Worm (Caenorhabditis elegans) whole organism, young adult: Measurements from ENCODE around the gene K08F9.3.

ENCODE experiments used
- B0035.1 ChIP-seq: sonication (generic microtip); optimal IDR thresholded peaks from 2 replicates; lab custom pipeline; 2016; ENCODE audit warnings: missing genetic modification characterization, mild to moderate bottlenecking, missing compliant biosample characterization, missing genotype, missing genetic modification reagents
- B0261.1 ChIP-seq: sonication (generic microtip); optimal IDR thresholded peaks from 2 replicates; lab custom pipeline; 2016; ENCODE audit warnings: mild to moderate bottlenecking, missing genetic modification characterization, moderate library complexity, missing compliant biosample characterization
- F10E7.11 ChIP-seq: sonication (generic microtip); optimal IDR thresholded peaks from 2 replicates; lab custom pipeline; 2017; ENCODE audit warnings: mild to moderate bottlenecking, missing genetic modification characterization, moderate library complexity, missing compliant biosample characterization
- K11D2.4 ChIP-seq: fragments of 200-800 bp; sonication (Bioruptor generic); IDR thresholded peaks from 2 replicates; pipeline ENCODE4 v1.3.6; 2022; ENCODE audit warnings: missing genetic modification reagents, missing genetic modification characterization, missing compliant biosample characterization
- T26A5.8 ChIP-seq: sonication (generic microtip); optimal IDR thresholded peaks from 2 replicates; lab custom pipeline; 2016; ENCODE audit warnings: missing genetic modification characterization, missing compliant biosample characterization
- Y53G8AR.9 ChIP-seq: fragments of 200-800 bp; sonication (Bioruptor generic); conservative IDR thresholded peaks from 2 replicates; pipeline ENCODE4 v1.3.6; 2022; ENCODE audit warnings: missing genetic modification reagents, missing genetic modification characterization, missing compliant biosample characterization
- Y56A3A.18 ChIP-seq: fragments of 200-800 bp; sonication (Bioruptor generic); IDR thresholded peaks from 2 replicates; pipeline ENCODE4 v1.3.6; 2022; ENCODE audit warnings: missing genetic modification reagents, missing genetic modification characterization, missing compliant biosample characterization
- Y67H2A.10 ChIP-seq: fragments of 200-800 bp; sonication (Bioruptor generic); conservative IDR thresholded peaks from 2 replicates; pipeline ENCODE4 v1.3.6; 2022; ENCODE audit warnings: missing genetic modification reagents, missing genetic modification characterization, missing compliant biosample characterization
- Y79H2A.3 ChIP-seq: fragments of 200-800 bp; sonication (Bioruptor generic); conservative IDR thresholded peaks from 2 replicates; pipeline ENCODE4 v1.3.6; 2022; ENCODE audit warnings: missing genetic modification reagents, missing genetic modification characterization, missing compliant biosample characterization
- Y95B8A.8 ChIP-seq: fragments of 200-800 bp; sonication (Bioruptor generic); IDR thresholded peaks from 2 replicates; pipeline ENCODE4 v1.3.6; 2022; ENCODE audit warnings: missing genetic modification reagents, missing genetic modification characterization, missing compliant biosample characterization
- ama-1 ChIP-seq, 3 experiments: fragments of 150-350 bp in 1 of 3; sonication (generic microtip) in 2 of 3; optimal IDR thresholded peaks; 2 replicates each; lab custom pipeline; 2014 to 2018; ENCODE audit warnings: missing biosample characterization in 2 of 3, missing genetic modification characterization in 2 of 3, missing genetic modification reagents in 2 of 3
- aptf-2 ChIP-seq: fragments of 200-800 bp; sonication (Bioruptor generic); conservative IDR thresholded peaks from 2 replicates; pipeline ENCODE4 v1.3.6; 2022; ENCODE audit warnings: missing genetic modification reagents, missing genetic modification characterization, missing compliant biosample characterization
- attf-6 ChIP-seq: fragments of 200-800 bp; sonication (Bioruptor generic); IDR thresholded peaks from 2 replicates; pipeline ENCODE4 v1.3.6; 2022; ENCODE audit warnings: missing genetic modification reagents, missing genetic modification characterization, missing compliant biosample characterization
- ccch-3 ChIP-seq: fragments of 200-800 bp; sonication (Bioruptor generic); optimal IDR thresholded peaks from 2 replicates; lab custom pipeline; 2018; ENCODE audit warnings: mild to moderate bottlenecking, missing genetic modification characterization, missing compliant biosample characterization
- cebp-1 ChIP-seq, 2 experiments: fragments of 200-800 bp in 1 of 2; sonication (Bioruptor generic) in 1 of 2; sonication (generic microtip) in 1 of 2; IDR thresholded peaks in 1 of 2; optimal IDR thresholded peaks in 1 of 2; 2 replicates each; pipeline versions ENCODE4 v1.3.6 to Lab custom; 2017 to 2022; ENCODE audit warnings: missing compliant biosample characterization in 2 of 2, missing genetic modification characterization in 2 of 2, mild to moderate bottlenecking in 1 of 2, missing genetic modification reagents in 1 of 2, moderate library complexity in 1 of 2
- ceh-58 ChIP-seq: fragments of 200-800 bp; sonication (Bioruptor generic); IDR thresholded peaks from 2 replicates; pipeline ENCODE4 v1.3.6; 2022; ENCODE audit warnings: missing genetic modification characterization, missing compliant biosample characterization
- ceh-91 ChIP-seq: fragments of 200-800 bp; sonication (Bioruptor generic); IDR thresholded peaks from 2 replicates; pipeline ENCODE4 v1.3.6; 2022; ENCODE audit warnings: missing genetic modification reagents, missing genetic modification characterization, missing compliant biosample characterization
- dox-1 ChIP-seq: fragments of 200-800 bp; sonication (Bioruptor generic); IDR thresholded peaks from 2 replicates; pipeline ENCODE4 v1.3.6; 2022; ENCODE audit warnings: missing genetic modification reagents, missing genetic modification characterization, missing compliant biosample characterization
- ekl-4 ChIP-seq: fragments of 200-800 bp; sonication (Bioruptor generic); IDR thresholded peaks from 2 replicates; pipeline ENCODE4 v1.3.6; 2022; ENCODE audit warnings: missing genetic modification reagents, missing genetic modification characterization, missing compliant biosample characterization
- gei-17 ChIP-seq: fragments of 200-800 bp; sonication (Bioruptor generic); optimal IDR thresholded peaks from 2 replicates; lab custom pipeline; 2018; ENCODE audit warnings: mild to moderate bottlenecking, missing genetic modification characterization, missing compliant biosample characterization
- hsf-1 ChIP-seq: fragments of 200-800 bp; sonication (Bioruptor generic); IDR thresholded peaks from 2 replicates; pipeline ENCODE4 v1.3.6; 2022; ENCODE audit warnings: missing genetic modification reagents, missing genetic modification characterization, missing compliant biosample characterization
- lsl-1 ChIP-seq: fragments of 200-800 bp; sonication (Bioruptor generic); optimal IDR thresholded peaks from 2 replicates; lab custom pipeline; 2018; ENCODE audit warnings: mild to moderate bottlenecking, missing genetic modification characterization, moderate library complexity, missing compliant biosample characterization
- madf-10 ChIP-seq: sonication (generic microtip); optimal IDR thresholded peaks from 2 replicates; lab custom pipeline; 2016; ENCODE audit warnings: mild to moderate bottlenecking, missing genetic modification characterization, missing compliant biosample characterization
- nhr-120 ChIP-seq: fragments of 200-800 bp; sonication (Bioruptor generic); IDR thresholded peaks from 2 replicates; pipeline ENCODE4 v1.3.6; 2022; ENCODE audit warnings: missing genetic modification characterization, missing compliant biosample characterization
- nhr-80 ChIP-seq: sonication (generic microtip); optimal IDR thresholded peaks from 2 replicates; lab custom pipeline; 2016; ENCODE audit warnings: missing genetic modification characterization, missing compliant biosample characterization
- rcor-1 ChIP-seq: fragments of 200-800 bp; sonication (Bioruptor generic); IDR thresholded peaks from 2 replicates; pipeline ENCODE4 v1.3.6; 2022; ENCODE audit warnings: missing genetic modification reagents, missing genetic modification characterization, missing compliant biosample characterization
- repo-1 ChIP-seq: sonication (generic microtip); optimal IDR thresholded peaks from 2 replicates; lab custom pipeline; 2017; ENCODE audit warnings: mild to moderate bottlenecking, missing genetic modification characterization, missing compliant biosample characterization
- sdz-38 ChIP-seq: sonication (generic microtip); optimal IDR thresholded peaks from 2 replicates; lab custom pipeline; 2016; ENCODE audit warnings: missing genotype, missing genetic modification characterization, missing compliant biosample characterization
- sea-2 ChIP-seq: fragments of 200-800 bp; sonication (Bioruptor generic); IDR thresholded peaks from 2 replicates; pipeline ENCODE4 v1.3.6; 2022; ENCODE audit warnings: missing genetic modification characterization, missing compliant biosample characterization
- snpc-1.1 ChIP-seq: sonication (generic microtip); optimal IDR thresholded peaks from 2 replicates; lab custom pipeline; 2017; ENCODE audit warnings: missing genetic modification characterization, mild to moderate bottlenecking, missing compliant biosample characterization, antibody characterized with exemption, moderate library complexity, missing genotype, missing genetic modification reagents; ENCODE audit not compliant: insufficient read depth
- tbp1 ChIP-seq: fragments of 200-800 bp; sonication (Bioruptor generic); optimal IDR thresholded peaks from 2 replicates; lab custom pipeline; 2018; ENCODE audit warnings: mild to moderate bottlenecking, missing genetic modification characterization, missing compliant biosample characterization
- tlf-1 ChIP-seq: fragments of 200-800 bp; sonication (Bioruptor generic); optimal IDR thresholded peaks from 2 replicates; lab custom pipeline; 2018; ENCODE audit warnings: mild to moderate bottlenecking, missing genetic modification characterization, missing compliant biosample characterization
- xnd-1 ChIP-seq: sonication (generic microtip); optimal IDR thresholded peaks from 2 replicates; lab custom pipeline; 2016; ENCODE audit warnings: missing genotype, missing genetic modification reagents, missing genetic modification characterization, missing compliant biosample characterization
- zim-3 ChIP-seq: sonication (generic microtip); optimal IDR thresholded peaks from 2 replicates; lab custom pipeline; 2017; ENCODE audit warnings: mild to moderate bottlenecking, missing genetic modification characterization, moderate library complexity, missing compliant biosample characterization
- ztf-18 ChIP-seq: sonication (generic microtip); optimal IDR thresholded peaks from 2 replicates; lab custom pipeline; 2016; ENCODE audit warnings: missing genotype, mild to moderate bottlenecking, missing genetic modification characterization, missing compliant biosample characterization

Gene K08F9.3

ce11 chrV:15158691-15159090, 18.3 kb downstream of the K08F9.3 start, which contains the start of gene str-45:
TSS of gene str-45 (plus strand) at chrV:15158991.
- TF ChIP-seq nhr-80 (no peak), tlf-1 (GFP tag; lab: Kevin White, UChicago) (no peak), ceh-91 (GFP tag; lab: Robert Waterston, UW) (no peak), gei-17 (GFP tag; lab: Kevin White, UChicago) (no peak), hsf-1 (GFP tag; lab: Robert Waterston, UW) (no peak), aptf-2 (no peak), ccch-3 (GFP tag; lab: Kevin White, UChicago) (no peak), ztf-18 (tag; lab: Kevin White, UChicago) (no peak), B0261.1 (tag; lab: Kevin White, UChicago) (no peak), Y56A3A.18 (GFP tag; lab: Robert Waterston, UW) (no peak)

ce11 chrV:15162697-15163096, 22.4 kb downstream of the K08F9.3 start, which contains the start of gene srz-11:
TSS of gene srz-11 (plus strand) at chrV:15163082.
- TF ChIP-seq ama-1 (optimal IDR thresholded peaks at IDR 0.05; lab: Kevin White, UChicago) = no peak
- TF ChIP-seq ama-1 (GFP tag; optimal IDR thresholded peaks at IDR 0.05; lab: Kevin White, UChicago) = no peak
- TF ChIP-seq dox-1 = no peak
- TF ChIP-seq B0261.1 (tag; lab: Kevin White, UChicago) = no peak
- TF ChIP-seq sea-2 (GFP tag; lab: Robert Waterston, UW) = no peak
- no peak for TF ChIP-seq Y53G8AR.9 (GFP tag; lab: Robert Waterston, UW)
- TF ChIP-seq ccch-3 (GFP tag; lab: Kevin White, UChicago) = no peak
- no peak for TF ChIP-seq sdz-38 (tag; lab: Kevin White, UChicago)
- TF ChIP-seq xnd-1 (tag; lab: Kevin White, UChicago) = no peak
- TF ChIP-seq F10E7.11 (tag; lab: Kevin White, UChicago) = no peak
- TF ChIP-seq snpc-1.1 = no peak
- no peak for TF ChIP-seq ceh-58
- no peak for TF ChIP-seq Y95B8A.8 (GFP tag; lab: Robert Waterston, UW)
- no peak for TF ChIP-seq zim-3
- no peak for TF ChIP-seq cebp-1 (GFP tag; IDR thresholded peaks at IDR 0.05; lab: Robert Waterston, UW)
- TF ChIP-seq cebp-1 (tag; optimal IDR thresholded peaks at IDR 0.05; lab: Kevin White, UChicago) = no peak
- no peak for TF ChIP-seq ekl-4
- TF ChIP-seq T26A5.8 (tag; lab: Kevin White, UChicago) = no peak
- TF ChIP-seq lsl-1 (GFP tag; lab: Kevin White, UChicago) = no peak
- no peak for TF ChIP-seq K11D2.4 (GFP tag; lab: Robert Waterston, UW)
- TF ChIP-seq B0035.1 = no peak

DNA sequence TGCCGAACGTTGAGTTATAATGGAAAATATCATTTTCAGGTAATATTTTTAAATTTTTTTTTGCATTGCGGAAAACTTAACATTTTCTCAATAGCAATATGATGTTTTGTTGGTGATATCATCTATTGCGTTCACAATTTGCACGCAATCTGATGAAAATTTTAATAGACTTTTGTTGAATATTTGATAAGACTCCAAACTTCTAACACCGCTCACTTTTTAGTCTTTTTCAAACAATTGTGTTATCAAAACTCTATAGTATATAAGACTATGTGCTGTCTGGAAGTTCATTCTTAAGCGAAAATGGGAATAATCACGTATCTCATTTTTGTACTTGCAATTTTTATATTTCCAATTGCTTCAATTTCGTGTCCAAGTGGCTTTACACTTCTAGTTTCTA, 35.1 kb downstream of the K08F9.3 start, which contains the start of gene clec-47:
TSS of gene clec-47 (plus strand) at position 301 of the 400 bp plus-strand sequence.
- TF ChIP-seq Y67H2A.10 (no peak), rcor-1 (no peak), nhr-120 (GFP tag; lab: Robert Waterston, UW) (no peak), attf-6 (no peak), madf-10 (tag; lab: Kevin White, UChicago) (no peak), repo-1 (tag; lab: Kevin White, UChicago) (no peak), tbp1 (GFP tag; lab: Kevin White, UChicago) (no peak), cebp-1 (GFP tag; IDR thresholded peaks at IDR 0.05; lab: Robert Waterston, UW) (no peak), cebp-1 (tag; optimal IDR thresholded peaks at IDR 0.05; lab: Kevin White, UChicago) (no peak), Y79H2A.3 (GFP tag; lab: Robert Waterston, UW) (no peak), hsf-1 (GFP tag; lab: Robert Waterston, UW) (no peak)
